Fruit fly (Drosophila melanogaster) whole organism, embryonic: ENCODE data around the gene nAChRalpha3.
A peak's percentile ranks its signal among the peaks of the same experiment; 100 is the strongest.

Experiments used
- Antp ChIP-seq: fragments of 200-800 bp; sonication (Bioruptor generic); optimal IDR thresholded peaks from 3 replicates; lab custom pipeline; 2016; ENCODE audit warnings: missing biosample characterization, missing genetic modification characterization
- Atf-2 ChIP-seq: fragments of 200-800 bp; sonication (Bioruptor generic); optimal IDR thresholded peaks from 2 replicates; lab custom pipeline; 2016; ENCODE audit warnings: missing biosample characterization, missing genetic modification characterization
- Bgb ChIP-seq: fragments of 200-800 bp; sonication (Bioruptor generic); IDR thresholded peaks from 2 replicates; pipeline ENCODE4 v1.3.6; 2022; ENCODE audit warnings: missing biosample characterization, missing genetic modification characterization; ENCODE audit not compliant: partially characterized antibody
- CG11085 ChIP-seq: fragments of 200-800 bp; sonication (Bioruptor generic); IDR thresholded peaks from 2 replicates; pipeline ENCODE4 v1.3.6; 2022; ENCODE audit warnings: missing biosample characterization, missing genetic modification characterization
- CG11398 ChIP-seq: fragments of 200-800 bp; sonication (Bioruptor generic); optimal IDR thresholded peaks from 2 replicates; lab custom pipeline; 2016; ENCODE audit warnings: missing biosample characterization, missing genetic modification characterization
- CG12744 ChIP-seq: fragments of 200-800 bp; sonication (Bioruptor generic); optimal IDR thresholded peaks from 2 replicates; lab custom pipeline; 2016; ENCODE audit warnings: missing biosample characterization, missing genetic modification characterization
- CG13624 ChIP-seq: fragments of 200-800 bp; sonication (Bioruptor generic); optimal IDR thresholded peaks from 2 replicates; lab custom pipeline; 2016; ENCODE audit warnings: missing biosample characterization, missing genetic modification characterization
- CG14860 ChIP-seq: fragments of 200-800 bp; sonication (Bioruptor generic); IDR thresholded peaks from 3 replicates; pipeline ENCODE4 v1.3.6; 2022; ENCODE audit warnings: missing biosample characterization, missing genetic modification characterization; ENCODE audit not compliant: partially characterized antibody
- CG15479 ChIP-seq: fragments of 200-800 bp; sonication (Bioruptor generic); optimal IDR thresholded peaks from 3 replicates; lab custom pipeline; 2019; ENCODE audit warnings: missing biosample characterization, mild to moderate bottlenecking, missing genetic modification characterization, moderate library complexity
- CG2120 ChIP-seq: fragments of 200-800 bp; sonication (Bioruptor generic); optimal IDR thresholded peaks from 3 replicates; lab custom pipeline; 2016; ENCODE audit warnings: missing biosample characterization, missing genetic modification characterization
- CG2129 ChIP-seq: fragments of 200-800 bp; sonication (Bioruptor generic); IDR thresholded peaks from 2 replicates; pipeline ENCODE4 v1.3.6; 2022; ENCODE audit warnings: missing biosample characterization, missing genetic modification characterization; ENCODE audit not compliant: partially characterized antibody
- CG2678 ChIP-seq: fragments of 200-800 bp; sonication (Bioruptor generic); optimal IDR thresholded peaks from 3 replicates; lab custom pipeline; 2019; ENCODE audit warnings: missing biosample characterization, mild to moderate bottlenecking, missing genetic modification characterization, moderate library complexity
- CG2889 ChIP-seq: fragments of 200-800 bp; sonication (Bioruptor generic); IDR thresholded peaks from 3 replicates; pipeline ENCODE4 v1.3.6; 2022; ENCODE audit warnings: missing biosample characterization, missing genetic modification characterization
- CG30403 ChIP-seq: fragments of 200-800 bp; sonication (Bioruptor generic); optimal IDR thresholded peaks from 3 replicates; lab custom pipeline; 2016; ENCODE audit warnings: missing biosample characterization, missing genetic modification characterization
- CG3847 ChIP-seq: fragments of 200-800 bp; sonication (Bioruptor generic); IDR thresholded peaks from 2 replicates; pipeline ENCODE4 v1.3.6; 2022; ENCODE audit warnings: missing biosample characterization, missing genetic modification characterization
- CG7357 ChIP-seq: fragments of 200-800 bp; sonication (Bioruptor generic); IDR thresholded peaks from 3 replicates; pipeline ENCODE4 v1.3.6; 2022; ENCODE audit warnings: missing biosample characterization, missing genetic modification characterization
- CG7556 ChIP-seq: fragments of 200-800 bp; sonication (Bioruptor generic); optimal IDR thresholded peaks from 2 replicates; lab custom pipeline; 2017; ENCODE audit warnings: missing biosample characterization, mild to moderate bottlenecking, missing genetic modification characterization
- CG7987 ChIP-seq: fragments of 200-800 bp; sonication (Bioruptor generic); optimal IDR thresholded peaks from 2 replicates; lab custom pipeline; 2018; ENCODE audit warnings: missing biosample characterization, mild to moderate bottlenecking, missing genetic modification characterization, moderate library complexity
- CG8478 ChIP-seq: fragments of >200 bp; optimal IDR thresholded peaks from 2 replicates; lab custom pipeline; 2018
- CG8944 ChIP-seq: fragments of 200-800 bp; sonication (Bioruptor generic); optimal IDR thresholded peaks from 3 replicates; lab custom pipeline; 2016; ENCODE audit warnings: missing biosample characterization, missing genetic modification characterization
- CG9215 ChIP-seq: fragments of 200-800 bp; sonication (Bioruptor generic); IDR thresholded peaks from 2 replicates; pipeline ENCODE4 v1.3.6; 2022; ENCODE audit warnings: missing biosample characterization, missing genetic modification characterization
- Chrac-16 ChIP-seq: fragments of 200-800 bp; sonication (Bioruptor generic); optimal IDR thresholded peaks from 3 replicates; lab custom pipeline; 2016; ENCODE audit warnings: missing biosample characterization, missing genetic modification characterization
- CrebB ChIP-seq: fragments of 200-800 bp; sonication (Bioruptor generic); optimal IDR thresholded peaks from 3 replicates; lab custom pipeline; 2018; ENCODE audit warnings: missing biosample characterization, mild to moderate bottlenecking, missing genetic modification characterization
- D19B ChIP-seq: fragments of 200-800 bp; sonication (Bioruptor generic); optimal IDR thresholded peaks from 2 replicates; lab custom pipeline; 2017; ENCODE audit warnings: missing biosample characterization, mild to moderate bottlenecking, missing genetic modification characterization
- Dll ChIP-seq: fragments of 200-800 bp; sonication (Bioruptor generic); IDR thresholded peaks from 4 replicates; pipeline ENCODE4 v1.3.6; 2022; ENCODE audit warnings: missing biosample characterization, missing genetic modification characterization; ENCODE audit not compliant: partially characterized antibody
- Dref ChIP-seq: fragments of 200-800 bp; sonication (Bioruptor generic); IDR thresholded peaks from 2 replicates; pipeline ENCODE4 v1.3.6; 2022; ENCODE audit warnings: missing biosample characterization, missing genetic modification characterization
- H15 ChIP-seq: fragments of 200-800 bp; sonication (Bioruptor generic); IDR thresholded peaks from 3 replicates; pipeline ENCODE4 v1.3.6; 2022; ENCODE audit warnings: missing biosample characterization, missing genetic modification characterization
- HLH4C ChIP-seq: fragments of 200-800 bp; sonication (Bioruptor generic); IDR thresholded peaks from 3 replicates; pipeline ENCODE4 v1.3.6; 2022; ENCODE audit warnings: missing biosample characterization, missing genetic modification characterization; ENCODE audit not compliant: partially characterized antibody
- Hand ChIP-seq: fragments of 200-800 bp; sonication (Bioruptor generic); optimal IDR thresholded peaks from 2 replicates; lab custom pipeline; 2017; ENCODE audit warnings: mild to moderate bottlenecking, missing biosample characterization, missing genetic modification reagents, missing genetic modification characterization
- HmgD ChIP-seq: fragments of 200-800 bp; sonication (Bioruptor generic); optimal IDR thresholded peaks from 3 replicates; lab custom pipeline; 2016; ENCODE audit warnings: missing biosample characterization, missing genetic modification characterization
- Hmr ChIP-seq: fragments of 200-800 bp; sonication (Bioruptor generic); optimal IDR thresholded peaks from 3 replicates; lab custom pipeline; 2017; ENCODE audit warnings: mild to moderate bottlenecking, missing biosample characterization, missing genetic modification reagents, missing genetic modification characterization
- Med ChIP-seq: fragments of 200-800 bp; sonication (Bioruptor generic); peaks from one replicate; lab custom pipeline; 2016; ENCODE audit warnings: missing biosample characterization, missing genetic modification characterization, mild to moderate bottlenecking, inconsistent platforms, moderate library complexity
- NfI ChIP-seq: fragments of 200-800 bp; sonication (Bioruptor generic); optimal IDR thresholded peaks from 3 replicates; lab custom pipeline; 2018; ENCODE audit warnings: missing biosample characterization, mild to moderate bottlenecking, missing genetic modification characterization, moderate library complexity
- Oli ChIP-seq: fragments of 200-800 bp; sonication (Bioruptor generic); optimal IDR thresholded peaks from 2 replicates; lab custom pipeline; 2018; ENCODE audit warnings: missing biosample characterization, mild to moderate bottlenecking, missing genetic modification characterization, moderate library complexity
- Opbp ChIP-seq: fragments of 200-800 bp; sonication (Bioruptor generic); IDR thresholded peaks from 3 replicates; pipeline ENCODE4 v1.3.6; 2022; ENCODE audit warnings: missing biosample characterization, missing genetic modification characterization; ENCODE audit not compliant: partially characterized antibody
- Taf1 ChIP-seq: fragments of 200-800 bp; sonication (Bioruptor generic); IDR thresholded peaks from 2 replicates; pipeline ENCODE4 v1.3.6; 2022; ENCODE audit warnings: missing biosample characterization, missing genetic modification characterization
- Trl ChIP-seq, 3 experiments: fragments of >200 bp in 2 of 3; fragments of 200-800 bp in 1 of 3; sonication (Bioruptor generic) in 1 of 3; optimal IDR thresholded peaks; 2 replicates in 1 of 3; 3 replicates in 2 of 3; lab custom pipeline; 2016 to 2017; ENCODE audit warnings: missing biosample characterization in 1 of 3, missing genetic modification characterization in 1 of 3
- YL-1 ChIP-seq: fragments of 200-800 bp; sonication (Bioruptor generic); optimal IDR thresholded peaks from 3 replicates; lab custom pipeline; 2017; ENCODE audit warnings: missing biosample characterization, mild to moderate bottlenecking, missing genetic modification characterization
- amos ChIP-seq: fragments of 200-800 bp; sonication (Bioruptor generic); IDR thresholded peaks from 2 replicates; pipeline ENCODE4 v1.3.6; 2022; ENCODE audit warnings: missing biosample characterization, missing genetic modification characterization; ENCODE audit not compliant: partially characterized antibody
- bab2 ChIP-seq: fragments of 200-800 bp; sonication (Bioruptor generic); optimal IDR thresholded peaks from 2 replicates; lab custom pipeline; 2016; ENCODE audit warnings: missing biosample characterization, missing genetic modification characterization
- bbx ChIP-seq: fragments of 200-800 bp; sonication (Bioruptor generic); IDR thresholded peaks from 2 replicates; pipeline ENCODE4 v1.3.6; 2022; ENCODE audit warnings: missing biosample characterization, missing genetic modification characterization; ENCODE audit not compliant: partially characterized antibody
- fu2 ChIP-seq: fragments of 200-800 bp; sonication (Bioruptor generic); optimal IDR thresholded peaks from 2 replicates; lab custom pipeline; 2016; ENCODE audit warnings: missing biosample characterization, missing genetic modification characterization
- hth ChIP-seq: fragments of >200 bp; optimal IDR thresholded peaks from 2 replicates; lab custom pipeline; 2017; ENCODE audit warnings: inconsistent platforms
- inv ChIP-seq: fragments of 200-800 bp; sonication (Bioruptor generic); IDR thresholded peaks from 2 replicates; pipeline ENCODE4 v1.3.6; 2022; ENCODE audit warnings: missing biosample characterization, missing genetic modification characterization; ENCODE audit not compliant: partially characterized antibody
- lov ChIP-seq, 2 experiments: fragments of 200-800 bp in 1 of 2; fragments of >200 bp in 1 of 2; sonication (Bioruptor generic) in 1 of 2; IDR thresholded peaks in 1 of 2; optimal IDR thresholded peaks in 1 of 2; 2 replicates in 1 of 2; 3 replicates in 1 of 2; pipeline versions ENCODE4 v1.3.6 to Lab custom; 2017 to 2022; ENCODE audit warnings: missing biosample characterization in 1 of 2, missing genetic modification characterization in 1 of 2
- peb ChIP-seq: fragments of 200-800 bp; sonication (Bioruptor generic); IDR thresholded peaks from 2 replicates; pipeline ENCODE4 v1.3.6; 2022; ENCODE audit warnings: missing biosample characterization, missing genetic modification characterization
- sc ChIP-seq, 3 experiments: fragments of >200 bp in 2 of 3; fragments of 200-800 bp in 1 of 3; sonication (Bioruptor generic) in 1 of 3; optimal IDR thresholded peaks; 2 replicates in 2 of 3; 3 replicates in 1 of 3; lab custom pipeline; 2017; ENCODE audit warnings: mild to moderate bottlenecking in 1 of 3, missing biosample characterization in 1 of 3, missing genetic modification characterization in 1 of 3, missing genetic modification reagents in 1 of 3
- sd ChIP-seq: fragments of 200-800 bp; sonication (Bioruptor generic); optimal IDR thresholded peaks from 3 replicates; lab custom pipeline; 2018; ENCODE audit warnings: missing biosample characterization, mild to moderate bottlenecking, missing genetic modification characterization, moderate library complexity
- stc ChIP-seq: fragments of 200-800 bp; sonication (Bioruptor generic); IDR thresholded peaks from 2 replicates; pipeline ENCODE4 v1.3.6; 2022; ENCODE audit warnings: missing biosample characterization, missing genetic modification characterization
- unc-4 ChIP-seq: fragments of 200-800 bp; sonication (Bioruptor generic); IDR thresholded peaks from 2 replicates; pipeline ENCODE4 v1.3.6; 2022; ENCODE audit warnings: missing biosample characterization, missing genetic modification characterization; ENCODE audit not compliant: partially characterized antibody

Gene nAChRalpha3

DNA sequence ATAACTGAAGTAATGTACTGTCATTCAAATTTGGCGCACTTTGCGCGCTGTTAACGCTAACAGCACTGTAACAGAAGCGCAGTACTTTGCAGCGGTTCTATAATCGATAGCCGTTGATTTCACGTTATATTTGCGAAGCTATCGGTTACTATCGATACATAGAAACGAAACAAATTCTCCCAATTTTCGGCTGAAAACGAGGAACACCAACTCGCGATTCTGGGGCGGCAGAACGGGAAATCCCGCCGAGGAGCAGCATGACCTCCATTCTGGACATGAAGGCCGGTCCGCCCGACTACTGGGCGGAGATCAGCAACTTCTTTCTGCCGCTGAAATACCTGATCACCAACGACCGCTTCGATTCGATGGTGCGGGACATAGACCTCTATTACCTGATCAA is 93.7 kb downstream of the nAChRalpha3 start, which contains the start of gene CG1636 (continued):
- TF ChIP-seq Antp (GFP tag; lab: Kevin White, UChicago) (no peak), peb (GFP tag; lab: Robert Waterston, UW) (no peak), sc (optimal IDR thresholded peaks at IDR 0.05; lab: Kevin White, UChicago) (no peak), sc (GFP tag; optimal IDR thresholded peaks at IDR 0.05; lab: Kevin White, UChicago) (no peak), Trl (optimal IDR thresholded peaks at IDR 0.05; lab: Kevin White, UChicago) (no peak), Trl (GFP tag; optimal IDR thresholded peaks at IDR 0.05; lab: Kevin White, UChicago) (no peak), CG2889 (GFP tag; lab: Robert Waterston, UW) (no peak), CrebB (no peak), stc (GFP tag; lab: Robert Waterston, UW) (no peak), HLH4C (peak; percentile 72), CG14860 (GFP tag; lab: Robert Waterston, UW) (peak; percentile 62; the same call in 2 of the 3 replicates), Taf1 (no peak), Atf-2 (GFP tag; lab: Kevin White, UChicago) (no peak), CG7357 (no peak), Opbp (GFP tag; lab: Robert Waterston, UW) (peak; percentile 87), Dref (peak; percentile 79), HmgD (GFP tag; lab: Kevin White, UChicago) (no peak), hth (lab: Kevin White, UChicago) (no peak), bab2 (GFP tag; lab: Kevin White, UChicago) (no peak), bbx (GFP tag; lab: Robert Waterston, UW) (peak; percentile 91), inv (GFP tag; lab: Robert Waterston, UW) (peak; percentile 71), lov (optimal IDR thresholded peaks at IDR 0.05; lab: Kevin White, UChicago) (no peak), lov (GFP tag; IDR thresholded peaks at IDR 0.05; lab: Robert Waterston, UW) (no peak), CG13624 (GFP tag; lab: Kevin White, UChicago) (no peak), CG7556 (GFP tag; lab: Kevin White, UChicago) (no peak), Bgb (GFP tag; lab: Robert Waterston, UW) (peak; percentile 82), CG8478 (lab: Kevin White, UChicago) (no peak), H15 (GFP tag; lab: Robert Waterston, UW) (no peak), Hand (GFP tag; lab: Kevin White, UChicago) (no peak), fu2 (GFP tag; lab: Kevin White, UChicago) (no peak), Med (GFP tag; lab: Kevin White, UChicago) (peak; percentile 28), sd (tag; lab: Kevin White, UChicago) (no peak), unc-4 (GFP tag; lab: Robert Waterston, UW) (peak; percentile 86), CG12744 (no peak), YL-1 (no peak), CG3847 (GFP tag; lab: Robert Waterston, UW) (no peak), CG7987 (GFP tag; lab: Kevin White, UChicago) (no peak), CG15479 (GFP tag; lab: Kevin White, UChicago) (no peak), CG9215 (GFP tag; lab: Robert Waterston, UW) (no peak), amos (GFP tag; lab: Robert Waterston, UW) (peak; percentile 88), CG30403 (GFP tag; lab: Kevin White, UChicago) (no peak), Chrac-16 (GFP tag; lab: Kevin White, UChicago) (no peak), D19B (GFP tag; lab: Kevin White, UChicago) (no peak), Dll (peak; percentile 87), CG2129 (GFP tag; lab: Robert Waterston, UW) (peak; percentile 68), Oli (tag; lab: Kevin White, UChicago) (no peak), CG2678 (tag; lab: Kevin White, UChicago) (no peak), CG2120 (no peak), CG11085 (no peak), CG11398 (GFP tag; lab: Kevin White, UChicago) (no peak), NfI (GFP tag; lab: Kevin White, UChicago) (no peak), Hmr (GFP tag; lab: Kevin White, UChicago) (no peak), CG8944 (no peak)
